Worm (Caenorhabditis elegans): ENCODE results near the gene pxl-1.

pxl-1 gene

ce11 chrIII:5869429-5869828 is 26.4 kb downstream of the pxl-1 start, which contains the start of gene F01F1.15:
F01F1.15 (minus strand) TSS chrIII:5869529.
- no peak for TF ChIP-seq lsy-2 (tag; optimal IDR thresholded peaks at IDR 0.05)
- TF ChIP-seq ztf-4 (tag; optimal IDR thresholded peaks at IDR 0.05), result no peak
- TF ChIP-seq fkh-4 (tag; optimal IDR thresholded peaks at IDR 0.05; ENCODE audit: borderline replicate concordance), result no peak
- TF ChIP-seq ama-1 (optimal IDR thresholded peaks at IDR 0.05), result no peak
- TF ChIP-seq ceh-88 (GFP tag; IDR thresholded peaks at IDR 0.05), result no peak
- no peak for TF ChIP-seq fkh-8 (tag; optimal IDR thresholded peaks at IDR 0.05)
- TF ChIP-seq ztf-11 (tag; optimal IDR thresholded peaks at IDR 0.05), result no peak
- no peak for TF ChIP-seq nhr-77 (tag; optimal IDR thresholded peaks at IDR 0.05)
- no peak for TF ChIP-seq unc-86 (tag; optimal IDR thresholded peaks at IDR 0.05)
- TF ChIP-seq mef-2 (tag; optimal IDR thresholded peaks at IDR 0.05), result no peak
- TF ChIP-seq pag-3 (tag; optimal IDR thresholded peaks at IDR 0.05; ENCODE audit: borderline replicate concordance, insufficient read depth), result no peak
- TF ChIP-seq blmp-1 (tag; optimal IDR thresholded peaks at IDR 0.05), result no peak
- TF ChIP-seq snpc-4 (tag; optimal IDR thresholded peaks at IDR 0.05), result no peak
- no peak for TF ChIP-seq nhr-19 (GFP tag; conservative IDR thresholded peaks at IDR 0.05)
- no peak for TF ChIP-seq unc-62 (GFP tag; optimal IDR thresholded peaks at IDR 0.05)
- no peak for TF ChIP-seq nhr-47 (tag; optimal IDR thresholded peaks at IDR 0.05)
- no peak for TF ChIP-seq skn-1 (tag; optimal IDR thresholded peaks at IDR 0.05)
- TF ChIP-seq nhr-76 (tag; optimal IDR thresholded peaks at IDR 0.05), result no peak
- no peak for TF ChIP-seq unc-130 (tag; optimal IDR thresholded peaks at IDR 0.05)

- TF ChIP-seq C04F5.9 (tag; optimal IDR thresholded peaks at IDR 0.05) (no peak), zip-4 (GFP tag; optimal IDR thresholded peaks at IDR 0.05) (no peak), C16A3.4 (tag; optimal IDR thresholded peaks at IDR 0.05) (no peak), nhr-19 (GFP tag; conservative IDR thresholded peaks at IDR 0.05) (no peak), mdl-1 (tag; optimal IDR thresholded peaks at IDR 0.05) (no peak), lin-15B (tag; optimal IDR thresholded peaks at IDR 0.05) (no peak), pqm-1 (tag; optimal IDR thresholded peaks at IDR 0.05) (no peak), lsy-2 (tag; optimal IDR thresholded peaks at IDR 0.05) (no peak), lin-13 (GFP tag; optimal IDR thresholded peaks at IDR 0.05) (no peak), ztf-11 (tag; optimal IDR thresholded peaks at IDR 0.05) (no peak), ceh-63 (GFP tag; optimal IDR thresholded peaks at IDR 0.05) (no peak), sox-4 (tag; optimal IDR thresholded peaks at IDR 0.05) (no peak), elt-2 (tag; optimal IDR thresholded peaks at IDR 0.05) (no peak), nhr-11 (tag; optimal IDR thresholded peaks at IDR 0.05) (no peak), fos-1 (tag; optimal IDR thresholded peaks at IDR 0.05) (no peak), pax-3 (tag; optimal IDR thresholded peaks at IDR 0.05) (no peak)
Observed at ce11 chrIII:5868401-5868800, 27.4 kb downstream of the pxl-1 start, which contains the start of gene eng-1. eng-1 (minus strand) TSS chrIII:5868501.

ce11 chrIII:5864270-5864669 is 31.5 kb downstream of the pxl-1 start, which contains the start of gene rabn-5:
rabn-5 (plus strand) TSS chrIII:5864553.
- no peak for TF ChIP-seq fos-1 (tag; optimal IDR thresholded peaks at IDR 0.05)
- no peak for TF ChIP-seq mef-2 (tag; optimal IDR thresholded peaks at IDR 0.05)
- TF ChIP-seq mep-1 (tag; optimal IDR thresholded peaks at IDR 0.05), result peak; percentile 16
- no peak for TF ChIP-seq alr-1 (tag; optimal IDR thresholded peaks at IDR 0.05; ENCODE audit: borderline replicate concordance)
- peak; percentile 13 to 19 for TF ChIP-seq efl-1 (optimal IDR thresholded peaks at IDR 0.05)
- TF ChIP-seq efl-1 (GFP tag; optimal IDR thresholded peaks at IDR 0.05 in 1 of 2), result peak in 1 of 2 experiments; percentile 51
- TF ChIP-seq ceh-90 (tag; optimal IDR thresholded peaks at IDR 0.05), result no peak
- no peak for TF ChIP-seq aha-1 (tag; optimal IDR thresholded peaks at IDR 0.05)
- TF ChIP-seq hlh-17 (GFP tag; optimal IDR thresholded peaks at IDR 0.05; ENCODE audit: borderline replicate concordance), result no peak
- peak in 1 of 3 experiments; percentile 59 for TF ChIP-seq dpl-1 (GFP tag; optimal IDR thresholded peaks at IDR 0.05)
- peak in 1 of 2 experiments; percentile 2 for TF ChIP-seq lsy-2 (tag; optimal IDR thresholded peaks at IDR 0.05)

All from whole organism, L1 larva.